Worm (Caenorhabditis elegans) whole organism, midembryonic: Measurements from ENCODE around the gene irg-4.

Experiments used
- flt-1 ChIP-seq: fragments of 200-800 bp; sonication (Bioruptor generic); IDR thresholded peaks from 2 replicates; pipeline ENCODE4 v1.3.6; 2022; ENCODE audit warnings: missing genetic modification characterization, missing compliant biosample characterization
- klf-2 ChIP-seq: fragments of 200-800 bp; sonication (Bioruptor generic); conservative IDR thresholded peaks from 2 replicates; pipeline ENCODE4 v1.3.6; 2022; ENCODE audit warnings: missing genetic modification reagents, missing genetic modification characterization, missing compliant biosample characterization
- ref-1 ChIP-seq: fragments of 200-800 bp; sonication (Bioruptor generic); conservative IDR thresholded peaks from 2 replicates; pipeline ENCODE4 v1.3.6; 2022; ENCODE audit warnings: missing genetic modification reagents, missing genetic modification characterization, missing compliant biosample characterization
- tab-1 ChIP-seq: fragments of 200-800 bp; sonication (Bioruptor generic); IDR thresholded peaks from 2 replicates; pipeline ENCODE4 v1.3.6; 2022; ENCODE audit warnings: missing genetic modification characterization, missing compliant biosample characterization
- ztf-23 ChIP-seq: fragments of 200-800 bp; sonication (Bioruptor generic); IDR thresholded peaks from 2 replicates; pipeline ENCODE4 v1.3.6; 2022; ENCODE audit warnings: missing genetic modification reagents, missing genetic modification characterization, missing compliant biosample characterization
- ztf-29 ChIP-seq: fragments of 200-800 bp; sonication (Bioruptor generic); IDR thresholded peaks from 2 replicates; pipeline ENCODE4 v1.3.6; 2022; ENCODE audit warnings: missing genetic modification reagents, missing genetic modification characterization, missing compliant biosample characterization

DNA sequence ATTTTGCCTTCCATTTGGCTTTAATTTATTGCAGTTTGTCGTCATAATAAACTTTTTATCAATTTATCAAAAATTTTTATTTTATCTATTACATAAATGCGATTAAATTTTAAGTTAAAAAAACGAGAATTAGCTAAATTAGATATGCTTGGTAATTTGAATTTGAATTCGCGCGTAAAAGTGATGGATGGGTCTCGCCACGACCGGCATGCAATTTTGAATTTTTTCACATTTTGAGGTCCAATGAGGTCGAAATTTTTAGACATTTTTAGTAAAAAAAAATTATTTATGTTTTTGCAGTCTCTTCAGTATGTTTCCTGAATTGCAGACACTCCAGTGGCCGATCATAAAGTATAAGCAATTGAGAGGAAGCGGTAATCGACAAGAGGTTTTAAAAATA, 27.0 kb upstream of the irg-4 start, which contains the start of gene dsb-1:
- TF ChIP-seq klf-2 (GFP tag; lab: Robert Waterston, UW), result no peak
- TF ChIP-seq ref-1 (GFP tag; lab: Robert Waterston, UW), result no peak
- no peak for TF ChIP-seq tab-1
- TF ChIP-seq flt-1, result no peak
- TF ChIP-seq ztf-23, result no peak
- no peak for TF ChIP-seq ztf-29 (GFP tag; lab: Robert Waterston, UW)
